Worm (Caenorhabditis elegans) whole organism, L4 larva: ENCODE results near the gene T22F3.11.

Source experiments
- F37D6.2 ChIP-seq: sonication (generic microtip); optimal IDR thresholded peaks from 2 replicates; lab custom pipeline; 2016; ENCODE audit warnings: mild to moderate bottlenecking, missing genetic modification characterization, missing compliant biosample characterization
- F44E2.7 ChIP-seq: fragments of 200-800 bp; sonication (Bioruptor generic); IDR thresholded peaks from 2 replicates; pipeline ENCODE4 v2.1.2; 2022; ENCODE audit warnings: missing genetic modification characterization, missing compliant biosample characterization
- F49E8.2 ChIP-seq: sonication (generic microtip); optimal IDR thresholded peaks from 2 replicates; lab custom pipeline; 2016; ENCODE audit warnings: missing compliant biosample characterization, mild to moderate bottlenecking, missing genetic modification characterization, borderline replicate concordance
- R02D3.7 ChIP-seq: fragments of 150-350 bp; sonication (generic microtip); optimal IDR thresholded peaks from 3 replicates; lab custom pipeline; 2014; ENCODE audit warnings: missing biosample characterization, missing genetic modification characterization
- T20F7.1 ChIP-seq: fragments of 200-800 bp; sonication (Bioruptor generic); optimal IDR thresholded peaks from 2 replicates; lab custom pipeline; 2018; ENCODE audit warnings: mild to moderate bottlenecking, missing genetic modification characterization, missing compliant biosample characterization
- Y105C5A.15 ChIP-seq: fragments of 200-800 bp; sonication (Bioruptor generic); IDR thresholded peaks from 2 replicates; pipeline ENCODE4 v1.3.6; 2022; ENCODE audit warnings: missing genetic modification characterization, missing compliant biosample characterization
- Y75B8A.6 ChIP-seq: fragments of 200-800 bp; sonication (Bioruptor generic); IDR thresholded peaks from 2 replicates; pipeline ENCODE4 v1.3.6; 2022; ENCODE audit warnings: missing genetic modification reagents, missing genetic modification characterization, missing compliant biosample characterization
- ZK337.2 ChIP-seq: fragments of 200-800 bp; sonication (Bioruptor generic); IDR thresholded peaks from 2 replicates; pipeline ENCODE4 v1.3.6; 2022; ENCODE audit warnings: missing genetic modification reagents, missing genetic modification characterization, missing compliant biosample characterization
- ZK546.5 ChIP-seq, 2 experiments: sonication (generic microtip); optimal IDR thresholded peaks; 2 replicates each; lab custom pipeline; 2017; ENCODE audit warnings: missing biosample characterization in 2 of 2, missing genetic modification characterization in 2 of 2
- arid-1 ChIP-seq: fragments of 200-800 bp; sonication (Bioruptor generic); conservative IDR thresholded peaks from 2 replicates; pipeline ENCODE4 v1.3.6; 2022; ENCODE audit warnings: missing genetic modification reagents, missing genetic modification characterization, missing compliant biosample characterization
- attf-4 ChIP-seq: sonication (generic microtip); optimal IDR thresholded peaks from 3 replicates; lab custom pipeline; 2017; ENCODE audit warnings: missing biosample characterization, missing genetic modification characterization
- ceh-44 ChIP-seq: fragments of 200-800 bp; sonication (Bioruptor generic); IDR thresholded peaks from 2 replicates; pipeline ENCODE4 v1.3.6; 2022; ENCODE audit warnings: missing genetic modification reagents, missing genetic modification characterization, missing compliant biosample characterization
- ces-1 ChIP-seq: fragments of 150-350 bp; sonication (generic microtip); optimal IDR thresholded peaks from 4 replicates; lab custom pipeline; 2014; ENCODE audit warnings: missing biosample characterization, missing genetic modification reagents, missing genetic modification characterization
- ctbp-1 ChIP-seq: fragments of 200-800 bp; sonication (Bioruptor generic); IDR thresholded peaks from 2 replicates; pipeline ENCODE4 v1.3.6; 2022; ENCODE audit warnings: missing genetic modification reagents, missing genetic modification characterization, missing compliant biosample characterization
- daf-12 ChIP-seq: fragments of 150-350 bp; optimal IDR thresholded peaks from 2 replicates; lab custom pipeline; 2014; ENCODE audit warnings: missing biosample characterization, missing genetic modification reagents, missing genetic modification characterization
- daf-8 ChIP-seq: fragments of 200-800 bp; sonication (Bioruptor generic); IDR thresholded peaks from 2 replicates; pipeline ENCODE4 v1.3.6; 2022; ENCODE audit warnings: missing genetic modification characterization, missing compliant biosample characterization
- dmd-9 ChIP-seq: fragments of 200-800 bp; sonication (Bioruptor generic); IDR thresholded peaks from 2 replicates; pipeline ENCODE4 v1.3.6; 2022; ENCODE audit warnings: missing genetic modification reagents, missing genetic modification characterization, missing compliant biosample characterization
- duxl-1 ChIP-seq: sonication (generic microtip); optimal IDR thresholded peaks from 2 replicates; lab custom pipeline; 2016; ENCODE audit warnings: mild to moderate bottlenecking, missing genetic modification characterization, moderate library complexity, missing compliant biosample characterization; ENCODE audit not compliant: poor library complexity
- dve-1 ChIP-seq: sonication (generic microtip); optimal IDR thresholded peaks from 2 replicates; lab custom pipeline; 2017; ENCODE audit warnings: antibody characterized with exemption, mild to moderate bottlenecking, missing genetic modification characterization, missing compliant biosample characterization; ENCODE audit not compliant: insufficient read depth
- egl-27 ChIP-seq: sonication (generic microtip); optimal IDR thresholded peaks from 3 replicates; lab custom pipeline; 2017; ENCODE audit warnings: missing biosample characterization, missing genetic modification reagents, missing genetic modification characterization
- fkh-10 ChIP-seq: fragments of 150-350 bp; optimal IDR thresholded peaks from 2 replicates; lab custom pipeline; 2014; ENCODE audit warnings: missing biosample characterization, missing genetic modification reagents, missing genetic modification characterization
- gei-8 ChIP-seq: fragments of 200-800 bp; sonication (Bioruptor generic); optimal IDR thresholded peaks from 2 replicates; lab custom pipeline; 2018; ENCODE audit warnings: mild to moderate bottlenecking, missing genetic modification characterization, missing compliant biosample characterization
- hif-1 ChIP-seq, 2 experiments: sonication (generic microtip); optimal IDR thresholded peaks; 2 replicates each; lab custom pipeline; 2016 to 2017; ENCODE audit warnings: missing compliant biosample characterization in 2 of 2, missing genetic modification characterization in 2 of 2, missing genetic modification reagents in 2 of 2, missing genotype in 2 of 2, mild to moderate bottlenecking in 1 of 2
- hlh-11 ChIP-seq: fragments of 200-800 bp; sonication (Bioruptor generic); optimal IDR thresholded peaks from 2 replicates; lab custom pipeline; 2018; ENCODE audit warnings: mild to moderate bottlenecking, missing genetic modification characterization, missing compliant biosample characterization
- hlh-30 ChIP-seq: sonication (generic microtip); optimal IDR thresholded peaks from 2 replicates; lab custom pipeline; 2017; ENCODE audit warnings: antibody characterized with exemption, mild to moderate bottlenecking, missing genetic modification characterization, missing compliant biosample characterization; ENCODE audit not compliant: insufficient read depth
- lim-7 ChIP-seq: fragments of 200-800 bp; sonication (Bioruptor generic); IDR thresholded peaks from 2 replicates; pipeline ENCODE4 v1.3.6; 2022; ENCODE audit warnings: missing genetic modification characterization, missing compliant biosample characterization
- lin-38 ChIP-seq: fragments of 200-800 bp; sonication (Bioruptor generic); IDR thresholded peaks from 2 replicates; pipeline ENCODE4 v1.3.6; 2022; ENCODE audit warnings: missing genetic modification reagents, missing genetic modification characterization, missing compliant biosample characterization
- lir-3 ChIP-seq: sonication (generic microtip); optimal IDR thresholded peaks from 2 replicates; lab custom pipeline; 2016; ENCODE audit warnings: mild to moderate bottlenecking, missing genetic modification characterization, missing compliant biosample characterization
- madf-9 ChIP-seq: fragments of 200-800 bp; sonication (Bioruptor generic); conservative IDR thresholded peaks from 2 replicates; pipeline ENCODE4 v1.3.6; 2022; ENCODE audit warnings: missing genetic modification reagents, missing genetic modification characterization, missing compliant biosample characterization
- mdt-29 ChIP-seq: fragments of 200-800 bp; sonication (Bioruptor generic); IDR thresholded peaks from 2 replicates; pipeline ENCODE4 v1.3.6; 2022; ENCODE audit warnings: missing genetic modification reagents, missing genetic modification characterization, missing compliant biosample characterization
- mxl-2 ChIP-seq: fragments of 200-800 bp; sonication (Bioruptor generic); conservative IDR thresholded peaks from 2 replicates; pipeline ENCODE4 v1.3.6; 2022; ENCODE audit warnings: missing genetic modification reagents, missing genetic modification characterization, missing compliant biosample characterization
- nhr-111 ChIP-seq: fragments of 200-800 bp; sonication (Bioruptor generic); optimal IDR thresholded peaks from 2 replicates; lab custom pipeline; 2018; ENCODE audit warnings: mild to moderate bottlenecking, missing genetic modification characterization, missing compliant biosample characterization
- nhr-25 ChIP-seq: sonication (generic microtip); optimal IDR thresholded peaks from 2 replicates; lab custom pipeline; 2017; ENCODE audit warnings: missing genetic modification characterization, mild to moderate bottlenecking, missing compliant biosample characterization, antibody characterized with exemption, moderate library complexity, borderline replicate concordance; ENCODE audit not compliant: insufficient read depth
- nhr-28 ChIP-seq: fragments of 150-350 bp; optimal IDR thresholded peaks from 2 replicates; lab custom pipeline; 2014; ENCODE audit warnings: missing biosample characterization, missing genetic modification characterization
- nhr-42 ChIP-seq: fragments of 200-800 bp; sonication (Bioruptor generic); IDR thresholded peaks from 2 replicates; pipeline ENCODE4 v1.3.6; 2022; ENCODE audit warnings: missing genetic modification characterization, missing compliant biosample characterization
- nhr-77 ChIP-seq: fragments of 150-350 bp; optimal IDR thresholded peaks from 2 replicates; lab custom pipeline; 2014; ENCODE audit warnings: missing biosample characterization, missing genetic modification characterization
- php-3 ChIP-seq: fragments of 200-800 bp; sonication (Bioruptor generic); IDR thresholded peaks from 2 replicates; pipeline ENCODE4 v1.3.6; 2022; ENCODE audit warnings: missing genetic modification reagents, missing genetic modification characterization, missing compliant biosample characterization
- pqm-1 ChIP-seq: sonication (generic microtip); optimal IDR thresholded peaks from 2 replicates; lab custom pipeline; 2017; ENCODE audit warnings: missing biosample characterization, missing genetic modification characterization
- saeg-2 ChIP-seq: fragments of 200-800 bp; sonication (Bioruptor generic); IDR thresholded peaks from 2 replicates; pipeline ENCODE4 v1.3.6; 2022; ENCODE audit warnings: missing genetic modification reagents, missing genetic modification characterization, missing compliant biosample characterization
- set-16 ChIP-seq: fragments of 200-800 bp; sonication (Bioruptor generic); IDR thresholded peaks from 2 replicates; pipeline ENCODE4 v1.3.6; 2022; ENCODE audit warnings: missing genetic modification reagents, missing genetic modification characterization, missing compliant biosample characterization
- snpc-1.2 ChIP-seq: fragments of 200-800 bp; sonication (Bioruptor generic); IDR thresholded peaks from 2 replicates; pipeline ENCODE4 v1.3.6; 2022; ENCODE audit warnings: missing genetic modification reagents, missing genetic modification characterization, missing compliant biosample characterization
- unc-62 ChIP-seq, 3 experiments: fragments of 150-350 bp in 1 of 3; sonication (generic microtip); optimal IDR thresholded peaks in 2 of 3; peaks in 1 of 3; 1 replicate in 1 of 3; 2 replicates in 2 of 3; lab custom pipeline; 2014 to 2017; ENCODE audit warnings: missing biosample characterization in 3 of 3, missing genetic modification characterization in 3 of 3, missing genetic modification reagents in 3 of 3, missing genotype in 1 of 3
- zip-2 ChIP-seq: fragments of 150-350 bp; optimal IDR thresholded peaks from 2 replicates; lab custom pipeline; 2014; ENCODE audit warnings: missing biosample characterization, missing genetic modification characterization

T22F3.11 gene

ce11 chrV:3634293-3635016, 20.1 kb upstream of the T22F3.11 start (continued):
- TF ChIP-seq egl-27 (tag; lab: Kevin White, UChicago) (no peak), ZK546.5 (tag; optimal IDR thresholded peaks at IDR 0.05; lab: Kevin White, UChicago) (no peak), nhr-111 (no peak), nhr-42 (GFP tag; lab: Robert Waterston, UW) (peak; percentile 67), fkh-10 (GFP tag; lab: Kevin White, UChicago) (no peak), mxl-2 (GFP tag; lab: Robert Waterston, UW) (no peak), attf-4 (tag; lab: Kevin White, UChicago) (no peak), hlh-30 (tag; lab: Kevin White, UChicago) (peak; percentile 83), daf-8 (GFP tag; lab: Robert Waterston, UW) (no peak), madf-9 (GFP tag; lab: Robert Waterston, UW) (no peak), saeg-2 (GFP tag; lab: Robert Waterston, UW) (0 out of 2 replicates have a peak, but pooled peaks have one; percentile 9), snpc-1.2 (GFP tag; lab: Robert Waterston, UW) (no peak), arid-1 (GFP tag; lab: Robert Waterston, UW) (no peak), nhr-25 (tag; lab: Kevin White, UChicago) (no peak), zip-2 (tag; lab: Kevin White, UChicago) (peak; percentile 14), T20F7.1 (GFP tag; lab: Kevin White, UChicago) (peak; percentile 54), R02D3.7 (tag; lab: Kevin White, UChicago) (no peak), F44E2.7 (GFP tag; lab: Robert Waterston, UW) (no peak), dmd-9 (no peak), lin-38 (GFP tag; lab: Robert Waterston, UW) (0 out of 2 replicates have a peak, but pooled peaks have one; percentile 31), ceh-44 (no peak), daf-12 (tag; lab: Kevin White, UChicago) (no peak), Y105C5A.15 (GFP tag; lab: Robert Waterston, UW) (no peak), Y75B8A.6 (no peak), unc-62 (GFP tag; optimal IDR thresholded peaks at IDR 0.05 in 1 of 2; lab: Kevin White, UChicago) (peak in 1 of 2 experiments; percentile 89), unc-62 (tag; optimal IDR thresholded peaks at IDR 0.05; lab: Kevin White, UChicago) (no peak), set-16 (no peak), lir-3 (no peak), F49E8.2 (tag; lab: Kevin White, UChicago) (no peak), ZK337.2 (GFP tag; lab: Robert Waterston, UW) (no peak), lim-7 (GFP tag; lab: Robert Waterston, UW) (no peak)

- peak; percentile 27 for TF ChIP-seq hlh-30 (tag; lab: Kevin White, UChicago)
- peak; percentile 4 for TF ChIP-seq T20F7.1 (GFP tag; lab: Kevin White, UChicago)
- no peak for TF ChIP-seq ctbp-1 (GFP tag; lab: Robert Waterston, UW)
Measured at ce11 chrV:3633041-3633440, 18.7 kb upstream of the T22F3.11 start, which contains the start of gene F59B1.2. TSS of gene F59B1.2 (plus strand) at chrV:3633341.

- TF ChIP-seq hlh-11 (tag; lab: Kevin White, UChicago), result peak; percentile 76
- peak; percentile 78 for TF ChIP-seq nhr-77 (tag; lab: Kevin White, UChicago)
- peak; percentile 68 for TF ChIP-seq hlh-30 (tag; lab: Kevin White, UChicago)
- no peak for TF ChIP-seq gei-8 (GFP tag; lab: Kevin White, UChicago)
- TF ChIP-seq ces-1 (GFP tag; lab: Kevin White, UChicago), result no peak
- TF ChIP-seq daf-12 (tag; lab: Kevin White, UChicago), result no peak
- no peak for TF ChIP-seq ceh-44
- peak; percentile 72; the same call in 1 of the 2 replicates for TF ChIP-seq php-3 (GFP tag; lab: Robert Waterston, UW)
- TF ChIP-seq duxl-1 (tag; lab: Kevin White, UChicago), result no peak
- peak; percentile 67 for TF ChIP-seq nhr-28 (tag; lab: Kevin White, UChicago)
- peak; percentile 31 for TF ChIP-seq pqm-1
- TF ChIP-seq dve-1 (tag; lab: Kevin White, UChicago), result peak; percentile 83
- no peak for TF ChIP-seq mdt-29
- peak in 1 of 2 experiments; percentile 8 for TF ChIP-seq hif-1 (tag; optimal IDR thresholded peaks at IDR 0.05; lab: Kevin White, UChicago)
- TF ChIP-seq F37D6.2 (tag; lab: Kevin White, UChicago), result no peak
Measured at ce11 chrV:3632249-3633030, 18.1 kb upstream of the T22F3.11 start.
